Fruit fly (Drosophila melanogaster) whole organism, prepupa: ENCODE results near the gene CHES-1-like.
A peak's percentile ranks its signal among the peaks of the same experiment; 100 is the strongest.

Experiments used
- CG11762 ChIP-seq: fragments of 200-800 bp; sonication (Bioruptor generic); optimal IDR thresholded peaks from 3 replicates; lab custom pipeline; 2016; ENCODE audit warnings: missing biosample characterization, missing genetic modification characterization; ENCODE audit not compliant: insufficient read depth
- CG11902 ChIP-seq: fragments of 200-800 bp; sonication (Bioruptor generic); optimal IDR thresholded peaks from 3 replicates; lab custom pipeline; 2016; ENCODE audit warnings: missing biosample characterization, missing genetic modification characterization
- CG3032 ChIP-seq: fragments of 200-800 bp; optimal IDR thresholded peaks from 2 replicates; lab custom pipeline; 2019; ENCODE audit warnings: missing biosample characterization, mild to moderate bottlenecking, missing genetic modification characterization, moderate library complexity
- CG32006 ChIP-seq: fragments of 200-800 bp; sonication (Bioruptor generic); optimal IDR thresholded peaks from 3 replicates; lab custom pipeline; 2017; ENCODE audit warnings: missing biosample characterization, mild to moderate bottlenecking, missing genetic modification characterization
- CG34406 ChIP-seq: fragments of 200-800 bp; sonication (Bioruptor generic); optimal IDR thresholded peaks from 3 replicates; lab custom pipeline; 2016; ENCODE audit warnings: missing biosample characterization, missing genetic modification characterization
- CG4318 ChIP-seq: fragments of 200-800 bp; sonication (Bioruptor generic); optimal IDR thresholded peaks from 3 replicates; lab custom pipeline; 2017; ENCODE audit warnings: missing biosample characterization, mild to moderate bottlenecking, missing genetic modification characterization
- CG6163 ChIP-seq: fragments of 200-800 bp; sonication (Bioruptor generic); IDR thresholded peaks from 3 replicates; pipeline ENCODE4 v1.3.6; 2022; ENCODE audit warnings: missing biosample characterization, missing genetic modification characterization
- CG6792 ChIP-seq: fragments of 200-800 bp; sonication (Bioruptor generic); optimal IDR thresholded peaks from 3 replicates; lab custom pipeline; 2016; ENCODE audit warnings: missing biosample characterization, missing genetic modification characterization
- CG6808 ChIP-seq: fragments of 200-800 bp; sonication (Bioruptor generic); optimal IDR thresholded peaks from 3 replicates; lab custom pipeline; 2017; ENCODE audit warnings: missing biosample characterization, missing genetic modification characterization, mild to moderate bottlenecking, moderate library complexity, missing genetic modification reagents
- CG9139 ChIP-seq: fragments of 200-800 bp; sonication (Bioruptor generic); optimal IDR thresholded peaks from 3 replicates; lab custom pipeline; 2017; ENCODE audit warnings: missing biosample characterization, mild to moderate bottlenecking, missing genetic modification characterization
- Eip78C ChIP-seq: fragments of 200-800 bp; sonication (Bioruptor generic); peaks from one replicate; lab custom pipeline; 2016; ENCODE audit warnings: missing biosample characterization, missing genetic modification characterization
- Eip93F ChIP-seq: fragments of 200-800 bp; sonication (Bioruptor generic); optimal IDR thresholded peaks from 2 replicates; lab custom pipeline; 2016; ENCODE audit warnings: missing biosample characterization, mild to moderate bottlenecking, missing genetic modification characterization
- Ets96B ChIP-seq: fragments of 200-800 bp; optimal IDR thresholded peaks from 2 replicates; lab custom pipeline; 2019; ENCODE audit warnings: missing biosample characterization, mild to moderate bottlenecking, missing genetic modification characterization, moderate library complexity
- Gug ChIP-seq: fragments of 200-800 bp; sonication (Bioruptor generic); IDR thresholded peaks from 2 replicates; pipeline ENCODE4 v1.3.6; 2022; ENCODE audit warnings: missing biosample characterization, missing genetic modification characterization
- Hr38 ChIP-seq: sonication (Bioruptor generic); optimal IDR thresholded peaks from 2 replicates; lab custom pipeline; 2016; ENCODE audit warnings: missing biosample characterization, missing genetic modification characterization
- Hr39 ChIP-seq: fragments of 200-800 bp; sonication (Bioruptor generic); optimal IDR thresholded peaks from 2 replicates; lab custom pipeline; 2016; ENCODE audit warnings: missing biosample characterization, missing genetic modification characterization
- OdsH ChIP-seq: fragments of 200-800 bp; sonication (Bioruptor generic); optimal IDR thresholded peaks from 3 replicates; lab custom pipeline; 2016; ENCODE audit warnings: missing biosample characterization, missing genetic modification characterization
- Smox ChIP-seq: fragments of 200-800 bp; sonication (Bioruptor generic); optimal IDR thresholded peaks from 3 replicates; lab custom pipeline; 2016; ENCODE audit warnings: missing biosample characterization, missing genetic modification characterization
- Sox102F ChIP-seq: fragments of 200-800 bp; sonication (Bioruptor generic); optimal IDR thresholded peaks from 2 replicates; lab custom pipeline; 2016; ENCODE audit warnings: missing biosample characterization, mild to moderate bottlenecking, missing genetic modification characterization
- Sox14 ChIP-seq: fragments of 200-800 bp; sonication (Bioruptor generic); optimal IDR thresholded peaks from 3 replicates; lab custom pipeline; 2016; ENCODE audit warnings: missing biosample characterization, missing genetic modification characterization
- Sox15 ChIP-seq: fragments of 200-800 bp; sonication (Bioruptor generic); optimal IDR thresholded peaks from 3 replicates; lab custom pipeline; 2016; ENCODE audit warnings: missing biosample characterization, missing genetic modification characterization
- acj6 ChIP-seq: fragments of 200-800 bp; sonication (Bioruptor generic); optimal IDR thresholded peaks from 3 replicates; lab custom pipeline; 2016; ENCODE audit warnings: missing biosample characterization, missing genetic modification characterization
- eg ChIP-seq: fragments of 200-800 bp; sonication (Bioruptor generic); IDR thresholded peaks from 3 replicates; pipeline ENCODE4 v1.3.6; 2022; ENCODE audit warnings: missing biosample characterization, missing genetic modification characterization
- esn ChIP-seq: fragments of 200-800 bp; sonication (Bioruptor generic); optimal IDR thresholded peaks from 2 replicates; lab custom pipeline; 2016; ENCODE audit warnings: missing biosample characterization, mild to moderate bottlenecking, missing genetic modification characterization, moderate library complexity
- fd85E ChIP-seq: fragments of 200-800 bp; sonication (Bioruptor generic); optimal IDR thresholded peaks from 3 replicates; lab custom pipeline; 2016; ENCODE audit warnings: missing biosample characterization, missing genetic modification characterization
- lz ChIP-seq: fragments of 200-800 bp; sonication (Bioruptor generic); optimal IDR thresholded peaks from 3 replicates; lab custom pipeline; 2016; ENCODE audit warnings: missing biosample characterization, missing genetic modification characterization
- net ChIP-seq: fragments of 200-800 bp; sonication (Bioruptor generic); optimal IDR thresholded peaks from 3 replicates; lab custom pipeline; 2016; ENCODE audit warnings: missing biosample characterization, missing genetic modification characterization
- salr ChIP-seq, 2 experiments: fragments of 200-800 bp; sonication (Bioruptor generic); optimal IDR thresholded peaks; 3 replicates each; lab custom pipeline; 2016 to 2018; ENCODE audit warnings: missing biosample characterization in 2 of 2, missing genetic modification characterization in 2 of 2, mild to moderate bottlenecking in 1 of 2
- ss ChIP-seq, 2 experiments: fragments of 200-800 bp; sonication (Bioruptor generic); optimal IDR thresholded peaks; 2 replicates in 1 of 2; 3 replicates in 1 of 2; lab custom pipeline; 2017 to 2018; ENCODE audit warnings: mild to moderate bottlenecking in 2 of 2, missing biosample characterization in 2 of 2, missing genetic modification characterization in 2 of 2, moderate library complexity in 1 of 2
- svp ChIP-seq: fragments of 200-800 bp; sonication (Bioruptor generic); peaks from one replicate; lab custom pipeline; 2016; ENCODE audit warnings: missing biosample characterization, missing genetic modification characterization
- topi ChIP-seq: fragments of 200-800 bp; sonication (Bioruptor generic); optimal IDR thresholded peaks from 3 replicates; lab custom pipeline; 2016; ENCODE audit warnings: missing biosample characterization, missing genetic modification characterization

The CHES-1-like gene

dm6 chrX:7728251-7729164 lies 19.3 kb upstream of the CHES-1-like start, which contains the start of the genes NELF-B and CG12155 (continued):
- TF ChIP-seq Sox15 (GFP tag; lab: Kevin White, UChicago): peak; percentile 15
- no peak for TF ChIP-seq CG6792
- TF ChIP-seq CG34406 (GFP tag; lab: Kevin White, UChicago): peak; percentile 41
- TF ChIP-seq CG6163 (GFP tag; lab: Robert Waterston, UW): 0 out of 3 replicates have a peak, but pooled peaks have one; percentile 26
- TF ChIP-seq Sox102F (GFP tag; lab: Kevin White, UChicago): no peak
- no peak for TF ChIP-seq CG11762
- TF ChIP-seq Hr39 (GFP tag; lab: Kevin White, UChicago): peak; percentile 37
- no peak for TF ChIP-seq ss (GFP tag; optimal IDR thresholded peaks at IDR 0.05; lab: Kevin White, UChicago)
- TF ChIP-seq CG3032 (tag; lab: Kevin White, UChicago): peak; percentile 55
- no peak for TF ChIP-seq topi (GFP tag; lab: Kevin White, UChicago)
- no peak for TF ChIP-seq net
- no peak for TF ChIP-seq acj6 (GFP tag; lab: Kevin White, UChicago)
- TF ChIP-seq CG32006 (GFP tag; lab: Kevin White, UChicago): peak; percentile 69
- no peak for TF ChIP-seq OdsH
- no peak for TF ChIP-seq salr (GFP tag; optimal IDR thresholded peaks at IDR 0.05; lab: Kevin White, UChicago)
- TF ChIP-seq Ets96B (tag; lab: Kevin White, UChicago): no peak
- no peak for TF ChIP-seq Smox (GFP tag; lab: Kevin White, UChicago)
- peak; percentile 60 for TF ChIP-seq lz (GFP tag; lab: Kevin White, UChicago)
- TF ChIP-seq eg: peak; percentile 36; the same call in 1 of the 3 replicates

DNA sequence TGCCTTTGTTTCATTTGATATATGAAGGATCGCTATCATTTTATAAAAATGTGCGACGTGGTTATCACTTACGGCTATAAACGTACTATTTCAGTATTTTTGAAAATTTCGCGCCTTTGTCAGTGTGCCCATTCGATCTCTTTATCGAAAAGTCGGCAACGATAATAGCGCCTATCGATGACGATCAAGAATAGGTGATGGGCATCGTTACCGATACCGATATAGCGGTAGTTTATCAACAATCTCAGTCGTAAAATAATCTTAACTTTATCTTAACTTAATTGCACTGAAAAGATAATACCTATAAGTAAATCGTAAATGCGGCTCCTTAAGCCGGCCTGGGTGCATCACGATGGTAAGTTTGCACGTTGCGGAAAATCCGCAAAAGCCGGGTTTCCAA lies 12.7 kb upstream of the CHES-1-like start, which contains the start of gene Hira:
TSS of gene Hira (plus strand) at position 215 of the 400 bp plus-strand sequence.
- TF ChIP-seq Sox14 (GFP tag; lab: Kevin White, UChicago) (peak; percentile 36), fd85E (GFP tag; lab: Kevin White, UChicago) (no peak), Eip78C (peak; percentile 36)
- TF ChIP-seq, all 60 proteins: peak for 2

DNA sequence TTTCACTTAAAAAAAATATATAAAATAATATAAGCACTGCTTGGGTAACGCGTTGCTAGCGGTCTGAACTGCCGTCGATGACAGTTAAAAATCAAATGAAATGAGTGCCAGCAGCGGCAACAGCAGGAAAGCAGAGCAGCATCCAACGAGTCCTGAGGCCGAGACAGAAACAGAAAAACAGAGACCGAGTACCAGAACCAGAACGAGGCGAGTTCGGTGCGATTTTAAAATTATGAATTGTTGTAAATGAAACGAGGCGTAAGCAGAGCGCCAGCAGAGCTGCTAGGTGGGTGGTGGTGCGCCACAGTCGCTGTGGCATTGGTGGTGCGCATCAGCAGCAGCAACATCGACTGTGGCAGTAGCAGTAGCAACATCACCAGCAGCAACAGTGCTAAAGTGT lies 8.6 kb upstream of the CHES-1-like start, which contains the start of gene CG15478:
TSS of gene CG15478 (minus strand) at position 101 of the 400 bp plus-strand sequence.
- no peak for TF ChIP-seq svp
- TF ChIP-seq Eip93F (GFP tag; lab: Kevin White, UChicago): no peak
- no peak for TF ChIP-seq Sox15 (GFP tag; lab: Kevin White, UChicago)
- TF ChIP-seq Hr39 (GFP tag; lab: Kevin White, UChicago): no peak
- no peak for TF ChIP-seq Gug
- no peak for TF ChIP-seq CG4318 (GFP tag; lab: Kevin White, UChicago)
- no peak for TF ChIP-seq CG6792
- no peak for TF ChIP-seq net
- TF ChIP-seq topi (GFP tag; lab: Kevin White, UChicago): no peak
- TF ChIP-seq CG6808 (GFP tag; lab: Kevin White, UChicago): no peak
- no peak for TF ChIP-seq CG9139 (GFP tag; lab: Kevin White, UChicago)
- no peak for TF ChIP-seq CG11902 (GFP tag; lab: Kevin White, UChicago)
- no peak for TF ChIP-seq Hr38 (GFP tag; lab: Kevin White, UChicago)
- TF ChIP-seq OdsH: no peak
- no peak for TF ChIP-seq CG11762

DNA sequence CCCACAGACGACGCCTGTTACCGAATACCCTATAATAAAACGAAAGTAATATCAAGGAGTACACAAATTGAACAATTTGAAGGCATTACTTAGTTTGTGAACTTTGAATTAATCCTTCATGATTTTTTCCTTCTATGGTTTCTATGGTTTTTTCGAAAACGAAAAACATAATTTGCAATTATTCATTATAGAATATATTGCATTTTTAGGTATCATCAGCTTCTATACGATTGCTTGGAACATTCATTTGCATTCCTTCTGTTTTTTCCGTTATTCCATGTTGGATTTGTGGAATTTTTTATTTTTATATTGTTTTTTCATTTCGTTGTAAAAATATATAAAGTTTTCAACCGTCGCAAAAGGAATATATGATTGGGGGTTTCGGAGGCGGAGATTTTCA lies 6.2 kb upstream of the CHES-1-like start:
- TF ChIP-seq Eip78C (peak; percentile 57), lz (GFP tag; lab: Kevin White, UChicago) (peak; percentile 8), Hr39 (GFP tag; lab: Kevin White, UChicago) (peak; percentile 7), topi (GFP tag; lab: Kevin White, UChicago) (no peak), esn (GFP tag; lab: Kevin White, UChicago) (peak; percentile 25)
